Worm (Caenorhabditis elegans): ENCODE results near the gene C17C3.1.

The C17C3.1 gene

ce11 chrII:5556431-5556830 is 13.9 kb upstream of the C17C3.1 start, which contains the start of gene ins-11:
Gene ins-11, plus strand, starts transcription at chrII:5556731.
- TF ChIP-seq hmg-4 (GFP tag; optimal IDR thresholded peaks at IDR 0.05), result no peak
- TF ChIP-seq flt-1 (GFP tag; IDR thresholded peaks at IDR 0.05), result no peak
- no peak for TF ChIP-seq tbx-11 (GFP tag; IDR thresholded peaks at IDR 0.05)
- TF ChIP-seq tbx-37 (GFP tag; conservative IDR thresholded peaks at IDR 0.05), result no peak

DNA sequence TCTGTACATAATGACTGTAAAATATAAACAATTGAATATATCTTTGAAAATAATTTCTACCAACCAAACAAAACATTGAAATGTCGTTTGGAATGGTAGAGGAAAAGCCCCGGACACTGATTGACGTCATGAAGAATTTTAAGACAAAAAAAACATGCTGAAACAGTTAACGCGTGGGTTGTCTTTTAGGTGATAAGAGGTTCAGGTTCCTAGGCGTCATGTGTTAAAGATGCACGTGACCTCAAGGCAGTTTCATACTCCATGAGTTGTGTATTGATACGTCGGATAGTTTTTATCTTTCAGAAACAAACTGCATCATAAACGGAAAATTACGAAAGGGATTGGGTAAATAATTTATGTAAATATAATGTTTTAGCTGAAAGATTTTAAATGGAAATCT is 13.2 kb upstream of the C17C3.1 start:
- TF ChIP-seq hmg-4 (GFP tag; optimal IDR thresholded peaks at IDR 0.05) (no peak), hmbx-1 (tag; optimal IDR thresholded peaks at IDR 0.05) (no peak), scrt-1 (GFP tag; IDR thresholded peaks at IDR 0.05) (no peak), B0310.2 (tag; optimal IDR thresholded peaks at IDR 0.05) (no peak), ama-1 (optimal IDR thresholded peaks at IDR 0.05) (no peak), flt-1 (GFP tag; IDR thresholded peaks at IDR 0.05) (no peak), pes-1 (GFP tag; IDR thresholded peaks at IDR 0.05) (no peak)

DNA sequence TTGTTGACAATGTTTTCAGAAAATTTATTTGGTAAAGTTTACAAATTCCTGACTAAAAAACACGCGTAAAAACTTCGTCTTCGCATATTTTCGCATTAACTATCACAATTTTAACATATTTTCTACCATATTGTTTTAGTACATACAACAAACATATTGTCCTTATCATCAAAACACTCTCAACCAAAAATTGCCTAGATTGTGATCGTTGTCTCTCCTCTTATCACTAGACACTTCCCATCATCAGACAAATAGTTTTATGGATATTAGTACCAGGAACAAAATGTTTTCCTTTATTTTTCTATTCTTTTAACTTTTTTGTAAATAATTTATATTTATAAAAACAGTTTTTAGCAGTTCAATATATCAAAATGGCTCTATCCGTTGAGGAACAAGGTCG is 9.0 kb upstream of the C17C3.1 start, which contains the start of gene C17C3.3:
C17C3.3 (plus strand) TSS at position 346 of the 400 bp plus-strand sequence.
- no peak for TF ChIP-seq F13C5.2 (tag; optimal IDR thresholded peaks at IDR 0.05)
- no peak for TF ChIP-seq hmg-4 (GFP tag; optimal IDR thresholded peaks at IDR 0.05)
- TF ChIP-seq ets-7 (tag; optimal IDR thresholded peaks at IDR 0.05), result no peak
- no peak for TF ChIP-seq ama-1 (optimal IDR thresholded peaks at IDR 0.05)
- no peak for TF ChIP-seq sea-1 (GFP tag; conservative IDR thresholded peaks at IDR 0.05)
- no peak for TF ChIP-seq flt-1 (GFP tag; IDR thresholded peaks at IDR 0.05)
- no peak for TF ChIP-seq hmbx-1 (tag; optimal IDR thresholded peaks at IDR 0.05)

ce11 chrII:5565082-5565623 is 5.2 kb upstream of the C17C3.1 start:
- TF ChIP-seq hnd-1 (tag; optimal IDR thresholded peaks at IDR 0.05), result no peak
- TF ChIP-seq hmbx-1 (tag; optimal IDR thresholded peaks at IDR 0.05), result no peak
- TF ChIP-seq tbx-37 (GFP tag; conservative IDR thresholded peaks at IDR 0.05), result no peak
- TF ChIP-seq sea-1 (GFP tag; conservative IDR thresholded peaks at IDR 0.05), result 0 out of 2 replicates have a peak, but pooled peaks have one; percentile 23
- no peak for TF ChIP-seq ama-1 (optimal IDR thresholded peaks at IDR 0.05)

ce11 chrII:5572082-5572746 is 1.8 kb downstream of the C17C3.1 start:
- no peak for TF ChIP-seq hnd-1 (tag; optimal IDR thresholded peaks at IDR 0.05)
- TF ChIP-seq tra-4 (tag; optimal IDR thresholded peaks at IDR 0.05), result no peak
- no peak for TF ChIP-seq ceh-36 (tag; optimal IDR thresholded peaks at IDR 0.05)
- TF ChIP-seq sea-1 (GFP tag; conservative IDR thresholded peaks at IDR 0.05), result no peak
- no peak for TF ChIP-seq ceh-13 (GFP tag; optimal IDR thresholded peaks at IDR 0.05)
- no peak for TF ChIP-seq aly-1 (tag; optimal IDR thresholded peaks at IDR 0.05)
- no peak for TF ChIP-seq B0310.2 (tag; optimal IDR thresholded peaks at IDR 0.05)
- TF ChIP-seq pes-1 (GFP tag; IDR thresholded peaks at IDR 0.05), result no peak
- TF ChIP-seq F13C5.2 (tag; optimal IDR thresholded peaks at IDR 0.05), result no peak
- TF ChIP-seq hmbx-1 (tag; optimal IDR thresholded peaks at IDR 0.05), result no peak
- no peak for TF ChIP-seq hmg-4 (GFP tag; optimal IDR thresholded peaks at IDR 0.05)

ce11 chrII:5574925-5575324 is 4.6 kb downstream of the C17C3.1 start:
- TF ChIP-seq F13C5.2 (tag; optimal IDR thresholded peaks at IDR 0.05), result no peak
- TF ChIP-seq ets-7 (tag; optimal IDR thresholded peaks at IDR 0.05), result no peak
- no peak for TF ChIP-seq sea-1 (GFP tag; conservative IDR thresholded peaks at IDR 0.05)
- TF ChIP-seq aly-1 (tag; optimal IDR thresholded peaks at IDR 0.05), result no peak
- TF ChIP-seq pes-1 (GFP tag; IDR thresholded peaks at IDR 0.05), result no peak
- no peak for TF ChIP-seq hmbx-1 (tag; optimal IDR thresholded peaks at IDR 0.05)
- no peak for TF ChIP-seq scrt-1 (GFP tag; IDR thresholded peaks at IDR 0.05)
- TF ChIP-seq tbx-11 (GFP tag; IDR thresholded peaks at IDR 0.05), result no peak
- TF ChIP-seq hnd-1 (tag; optimal IDR thresholded peaks at IDR 0.05), result no peak
- TF ChIP-seq tbx-37 (GFP tag; conservative IDR thresholded peaks at IDR 0.05), result no peak
- no peak for TF ChIP-seq ceh-13 (GFP tag; optimal IDR thresholded peaks at IDR 0.05)
- no peak for TF ChIP-seq tra-4 (tag; optimal IDR thresholded peaks at IDR 0.05)
- no peak for TF ChIP-seq ama-1 (optimal IDR thresholded peaks at IDR 0.05)

ce11 chrII:5577060-5577459 is 6.7 kb downstream of the C17C3.1 start:
- TF ChIP-seq ama-1 (optimal IDR thresholded peaks at IDR 0.05) (no peak), aly-1 (tag; optimal IDR thresholded peaks at IDR 0.05) (no peak), tra-4 (tag; optimal IDR thresholded peaks at IDR 0.05) (no peak), B0310.2 (tag; optimal IDR thresholded peaks at IDR 0.05) (peak; percentile 27), scrt-1 (GFP tag; IDR thresholded peaks at IDR 0.05) (peak; percentile 66), sea-1 (GFP tag; conservative IDR thresholded peaks at IDR 0.05) (0 out of 2 replicates have a peak, but pooled peaks have one; percentile 64), tbx-11 (GFP tag; IDR thresholded peaks at IDR 0.05) (peak; percentile 59; the same call in 1 of the 2 replicates), pes-1 (GFP tag; IDR thresholded peaks at IDR 0.05) (no peak), hnd-1 (tag; optimal IDR thresholded peaks at IDR 0.05) (peak; percentile 20), hmg-4 (GFP tag; optimal IDR thresholded peaks at IDR 0.05) (peak; percentile 76), tbx-37 (GFP tag; conservative IDR thresholded peaks at IDR 0.05) (peak; percentile 37; the same call in 1 of the 2 replicates), flt-1 (GFP tag; IDR thresholded peaks at IDR 0.05) (peak; percentile 73), ceh-13 (GFP tag; optimal IDR thresholded peaks at IDR 0.05) (peak; percentile 36), F13C5.2 (tag; optimal IDR thresholded peaks at IDR 0.05) (peak; percentile 33), ceh-36 (tag; optimal IDR thresholded peaks at IDR 0.05) (peak; percentile 33), ets-7 (tag; optimal IDR thresholded peaks at IDR 0.05) (no peak), hmbx-1 (tag; optimal IDR thresholded peaks at IDR 0.05) (peak; percentile 22)

- TF ChIP-seq scrt-1 (GFP tag; IDR thresholded peaks at IDR 0.05) (no peak), F13C5.2 (tag; optimal IDR thresholded peaks at IDR 0.05) (no peak), flt-1 (GFP tag; IDR thresholded peaks at IDR 0.05) (no peak), hmg-4 (GFP tag; optimal IDR thresholded peaks at IDR 0.05) (no peak), tbx-11 (GFP tag; IDR thresholded peaks at IDR 0.05) (no peak), hmbx-1 (tag; optimal IDR thresholded peaks at IDR 0.05) (no peak), hnd-1 (tag; optimal IDR thresholded peaks at IDR 0.05) (no peak), ama-1 (optimal IDR thresholded peaks at IDR 0.05) (no peak), aly-1 (tag; optimal IDR thresholded peaks at IDR 0.05) (no peak), ets-7 (tag; optimal IDR thresholded peaks at IDR 0.05) (no peak), tbx-37 (GFP tag; conservative IDR thresholded peaks at IDR 0.05) (no peak), ceh-13 (GFP tag; optimal IDR thresholded peaks at IDR 0.05) (no peak), B0310.2 (tag; optimal IDR thresholded peaks at IDR 0.05) (no peak), ceh-36 (tag; optimal IDR thresholded peaks at IDR 0.05) (no peak), tra-4 (tag; optimal IDR thresholded peaks at IDR 0.05) (no peak), sea-1 (GFP tag; conservative IDR thresholded peaks at IDR 0.05) (no peak), pes-1 (GFP tag; IDR thresholded peaks at IDR 0.05) (no peak)
These were observed 7.7 kb downstream of the C17C3.1 start, which contains the start of gene T25E4.1 for ce11 chrII:5578035-5578434. Gene T25E4.1, plus strand, starts transcription at chrII:5578335.

Data from whole organism, early embryonic.